Fruit fly (Drosophila melanogaster): Measurements from ENCODE around the gene CG14645.
A peak's percentile ranks its signal among the peaks of the same experiment; 100 is the strongest.

Gene CG14645

DNA sequence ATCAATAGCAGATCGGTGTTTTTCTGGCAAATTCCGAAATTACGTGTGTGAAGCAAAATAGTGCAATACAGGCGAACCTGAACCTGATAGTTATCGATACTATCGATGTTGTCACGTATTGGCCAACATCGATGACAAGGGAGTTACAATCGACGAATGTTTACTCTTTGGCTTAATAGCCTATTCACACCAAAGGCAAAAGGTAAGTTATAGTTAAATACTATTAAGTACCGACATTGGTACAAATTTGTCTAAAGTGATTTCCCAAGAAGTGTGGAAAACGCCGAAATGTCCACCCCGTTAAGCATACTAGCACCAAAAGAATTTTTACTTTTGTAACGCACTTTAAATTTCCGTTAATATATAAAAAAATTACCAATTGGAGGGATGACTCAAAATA is 934 bp upstream of the CG14645 start, which contains the start of gene CG9776 (continued):
- TF ChIP-seq CG1233 (GFP tag; optimal IDR thresholded peaks at IDR 0.05) (peak; percentile 37), dmrt11E (tag; optimal IDR thresholded peaks at IDR 0.05) (peak; percentile 65), CG7745 (tag; optimal IDR thresholded peaks at IDR 0.05) (no peak), CG12942 (GFP tag; optimal IDR thresholded peaks at IDR 0.05) (peak; percentile 56), ERR (GFP tag; optimal IDR thresholded peaks at IDR 0.05) (no peak), CG18476 (GFP tag; optimal IDR thresholded peaks at IDR 0.05) (peak; percentile 42), vfl (GFP tag; optimal IDR thresholded peaks at IDR 0.05) (peak; percentile 44), CG6272 (GFP tag; IDR thresholded peaks at IDR 0.05) (0 out of 2 replicates have a peak, but pooled peaks have one; percentile 58), CG8478 (optimal IDR thresholded peaks at IDR 0.05) (no peak), phol (tag; optimal IDR thresholded peaks at IDR 0.05) (no peak), sim (GFP tag; IDR thresholded peaks at IDR 0.05) (no peak), CG18764 (GFP tag; optimal IDR thresholded peaks at IDR 0.05) (peak; percentile 2)

DNA sequence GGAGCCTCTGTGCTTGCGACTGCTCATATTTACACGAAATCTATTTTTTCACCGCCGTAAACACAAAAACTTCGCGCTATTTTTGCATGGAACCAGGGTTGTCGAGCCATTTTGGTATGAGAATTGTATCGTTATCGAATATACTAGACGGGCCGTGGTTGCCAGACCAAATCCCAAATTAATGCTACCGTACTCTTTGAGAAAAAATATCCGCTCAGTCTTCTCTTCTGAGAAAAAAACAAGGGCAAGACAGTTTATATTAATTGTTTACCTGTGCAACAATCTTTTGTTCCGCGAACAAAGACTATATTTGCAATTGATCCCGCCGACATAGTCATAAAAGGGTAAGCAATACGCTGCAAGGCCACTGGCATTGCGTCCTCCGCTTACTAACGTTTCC is 2.7 kb downstream of the CG14645 start, which contains the start of the genes Skp2 and CG1103:
TSS of gene Skp2 (minus strand) at position 95 of the 400 bp plus-strand sequence.
TSS of gene CG1103 (plus strand) at position 176 of the 400 bp plus-strand sequence.
- 0 out of 3 replicates have a peak, but pooled peaks have one; percentile 39 for TF ChIP-seq CG7963 (GFP tag; IDR thresholded peaks at IDR 0.05; ENCODE audit: partially characterized antibody)
- no peak for TF ChIP-seq Optix (GFP tag; IDR thresholded peaks at IDR 0.05)
- peak; percentile 52 for TF ChIP-seq Sry-δ (GFP tag; optimal IDR thresholded peaks at IDR 0.05)
- TF ChIP-seq oc (tag; optimal IDR thresholded peaks at IDR 0.05): no peak
- peak; percentile 79 for TF ChIP-seq Dref (GFP tag; IDR thresholded peaks at IDR 0.05)
- no peak for TF ChIP-seq CG32532 (GFP tag; IDR thresholded peaks at IDR 0.05)
- no peak for TF ChIP-seq lmd (GFP tag; IDR thresholded peaks at IDR 0.05)
- TF ChIP-seq chif (GFP tag; optimal IDR thresholded peaks at IDR 0.05): no peak
- TF ChIP-seq lbe (GFP tag; optimal IDR thresholded peaks at IDR 0.05): no peak
- TF ChIP-seq CG34376 (GFP tag; optimal IDR thresholded peaks at IDR 0.05): peak; percentile 1
- TF ChIP-seq YL-1 (GFP tag; optimal IDR thresholded peaks at IDR 0.05): peak; percentile 90
- no peak for TF ChIP-seq ttk (GFP tag; IDR thresholded peaks at IDR 0.05)
- peak; percentile 23 for TF ChIP-seq HmgD (GFP tag; optimal IDR thresholded peaks at IDR 0.05)
- peak; percentile 83 for TF ChIP-seq ftz-f1 (GFP tag; optimal IDR thresholded peaks at IDR 0.05)
- TF ChIP-seq CG2116 (GFP tag; optimal IDR thresholded peaks at IDR 0.05): peak; percentile 60
- peak; percentile 16 for TF ChIP-seq p53 (GFP tag; optimal IDR thresholded peaks at IDR 0.05)
- peak; percentile 9 for TF ChIP-seq CG3163 (GFP tag; optimal IDR thresholded peaks at IDR 0.05)
- 0 out of 3 replicates have a peak, but pooled peaks have one; percentile 12 for TF ChIP-seq ci (GFP tag; IDR thresholded peaks at IDR 0.05)
- no peak for TF ChIP-seq CG11504 (tag; optimal IDR thresholded peaks at IDR 0.05)
- peak; percentile 51; the same call in 1 of the 3 replicates for TF ChIP-seq row (GFP tag; IDR thresholded peaks at IDR 0.05)
- TF ChIP-seq seq (GFP tag; IDR thresholded peaks at IDR 0.05): no peak
- TF ChIP-seq Blimp-1 (GFP tag; optimal IDR thresholded peaks at IDR 0.05): no peak
- TF ChIP-seq Hr51 (GFP tag; optimal IDR thresholded peaks at IDR 0.05): no peak
- TF ChIP-seq tx (GFP tag; optimal IDR thresholded peaks at IDR 0.05): no peak
- peak; percentile 26 for TF ChIP-seq zen (tag; optimal IDR thresholded peaks at IDR 0.05)
- TF ChIP-seq Nf-YB (GFP tag; optimal IDR thresholded peaks at IDR 0.05): no peak
- TF ChIP-seq GATAe (GFP tag; conservative IDR thresholded peaks at IDR 0.05): no peak
- peak; percentile 89 for TF ChIP-seq pzg (GFP tag; optimal IDR thresholded peaks at IDR 0.05)
- peak; percentile 74 for TF ChIP-seq CG1603 (tag; optimal IDR thresholded peaks at IDR 0.05)
- TF ChIP-seq Opbp (GFP tag; IDR thresholded peaks at IDR 0.05; ENCODE audit: partially characterized antibody): peak; percentile 60
- no peak for TF ChIP-seq gsb (GFP tag; IDR thresholded peaks at IDR 0.05)
- peak; percentile 13 for TF ChIP-seq CG17186 (GFP tag; optimal IDR thresholded peaks at IDR 0.05)
- TF ChIP-seq CG3726 (GFP tag; IDR thresholded peaks at IDR 0.05): no peak
- peak; percentile 43; the same call in 1 of the 2 replicates for TF ChIP-seq ato (GFP tag; IDR thresholded peaks at IDR 0.05; ENCODE audit: partially characterized antibody)
- peak; percentile 9 for TF ChIP-seq CG13624 (GFP tag; optimal IDR thresholded peaks at IDR 0.05)
- TF ChIP-seq Myb (GFP tag; optimal IDR thresholded peaks at IDR 0.05): peak; percentile 27
- peak in 1 of 2 experiments; percentile 33 for TF ChIP-seq tll (GFP tag; optimal IDR thresholded peaks at IDR 0.05)
- no peak for TF ChIP-seq run (tag; optimal IDR thresholded peaks at IDR 0.05)

Measured in whole organism, embryonic.